Worm (Caenorhabditis elegans): ENCODE data around the gene Y22D7AR.7.

The Y22D7AR.7 gene

DNA sequence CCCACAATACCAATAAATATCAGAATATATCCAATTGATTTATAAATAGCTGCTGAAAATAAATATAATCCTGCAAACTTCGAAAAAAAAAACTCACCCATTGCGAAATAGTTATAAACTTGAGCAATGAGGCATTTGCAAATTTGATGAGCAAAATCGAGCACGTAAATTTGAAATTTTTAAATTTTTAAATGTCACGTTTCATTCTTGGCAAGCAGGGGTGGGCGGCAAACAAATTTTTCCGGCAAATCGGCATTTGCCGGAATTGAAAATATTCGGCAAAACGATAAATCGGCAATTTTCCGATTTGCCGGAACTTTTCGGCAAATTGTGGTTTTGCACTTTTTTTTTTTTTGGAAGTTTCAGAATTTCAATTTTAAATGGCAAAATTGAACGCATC is 2.0 kb upstream of the Y22D7AR.7 start, which contains the start of gene Y22D7AR.14:
Gene Y22D7AR.14, minus strand, starts transcription at position 101 of the 400 bp plus-strand sequence.
- TF ChIP-seq lin-32 (GFP tag; optimal IDR thresholded peaks at IDR 0.05) (no peak), nhr-12 (tag; optimal IDR thresholded peaks at IDR 0.05) (no peak), tbx-8 (GFP tag; optimal IDR thresholded peaks at IDR 0.05) (no peak), elt-3 (tag; optimal IDR thresholded peaks at IDR 0.05) (no peak), M03D4.4 (tag; optimal IDR thresholded peaks at IDR 0.05) (no peak), unc-39 (tag; optimal IDR thresholded peaks at IDR 0.05) (no peak), sem-2 (GFP tag; optimal IDR thresholded peaks at IDR 0.05) (no peak), unc-62 (GFP tag; optimal IDR thresholded peaks at IDR 0.05) (no peak), nhr-2 (tag; optimal IDR thresholded peaks at IDR 0.05) (no peak), drap-1 (GFP tag; optimal IDR thresholded peaks at IDR 0.05) (no peak), mep-1 (tag; optimal IDR thresholded peaks at IDR 0.05) (no peak), hlh-1 (tag; optimal IDR thresholded peaks at IDR 0.05) (no peak)

DNA sequence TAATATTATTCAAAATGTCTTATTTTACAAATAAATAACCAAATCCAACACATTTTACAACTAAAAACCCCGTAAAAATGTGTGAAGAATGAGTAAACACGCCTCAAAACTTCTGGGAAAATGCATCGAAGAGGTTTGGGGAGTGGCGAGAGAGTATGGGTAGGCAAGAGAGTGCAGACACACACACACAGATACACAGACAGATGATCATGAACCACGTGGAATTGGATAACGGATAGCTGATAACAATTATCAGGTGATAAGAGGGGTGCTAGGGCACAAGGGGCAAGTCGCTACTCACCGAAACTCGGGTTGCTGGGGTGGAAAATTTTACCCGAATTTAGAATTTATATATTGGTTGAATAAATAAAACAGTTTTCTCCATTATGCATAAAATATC is 5.6 kb downstream of the Y22D7AR.7 start:
- TF ChIP-seq elt-3 (tag; optimal IDR thresholded peaks at IDR 0.05) (peak; percentile 86), unc-120 (tag; optimal IDR thresholded peaks at IDR 0.05; ENCODE audit: poor library complexity, severe bottlenecking) (peak; percentile 10), lsy-2 (tag; optimal IDR thresholded peaks at IDR 0.05) (no peak)

- no peak for TF ChIP-seq nhr-76 (tag; optimal IDR thresholded peaks at IDR 0.05)
- peak; percentile 36 for TF ChIP-seq drap-1 (GFP tag; optimal IDR thresholded peaks at IDR 0.05)
- TF ChIP-seq mab-5 (tag; optimal IDR thresholded peaks at IDR 0.05), result peak; percentile 79
- TF ChIP-seq ceh-39 (tag; optimal IDR thresholded peaks at IDR 0.05), result no peak
- no peak for TF ChIP-seq sem-2 (GFP tag; optimal IDR thresholded peaks at IDR 0.05)
- TF ChIP-seq tbx-8 (GFP tag; optimal IDR thresholded peaks at IDR 0.05), result no peak
- peak; percentile 8 for TF ChIP-seq nhr-28 (tag; optimal IDR thresholded peaks at IDR 0.05)
- no peak for TF ChIP-seq lin-32 (GFP tag; optimal IDR thresholded peaks at IDR 0.05)
- TF ChIP-seq blmp-1 (tag; optimal IDR thresholded peaks at IDR 0.05), result no peak
- TF ChIP-seq snpc-4 (tag; optimal IDR thresholded peaks at IDR 0.05), result no peak
- TF ChIP-seq M03D4.4 (tag; optimal IDR thresholded peaks at IDR 0.05), result no peak
- peak; percentile 74 for TF ChIP-seq nhr-237 (tag; optimal IDR thresholded peaks at IDR 0.05)
- no peak for TF ChIP-seq lsy-2 (tag; optimal IDR thresholded peaks at IDR 0.05)
- peak; percentile 90 for TF ChIP-seq elt-3 (tag; optimal IDR thresholded peaks at IDR 0.05)
- TF ChIP-seq cnd-1 (tag; optimal IDR thresholded peaks at IDR 0.05), result peak; percentile 3
- no peak for TF ChIP-seq zip-8 (tag; optimal IDR thresholded peaks at IDR 0.05)
- no peak for TF ChIP-seq sptf-1 (tag; optimal IDR thresholded peaks at IDR 0.05)
- no peak for TF ChIP-seq nhr-2 (tag; optimal IDR thresholded peaks at IDR 0.05)
- no peak for TF ChIP-seq flh-1 (GFP tag; optimal IDR thresholded peaks at IDR 0.05)
- TF ChIP-seq ceh-83 (GFP tag; optimal IDR thresholded peaks at IDR 0.05), result no peak
- TF ChIP-seq pha-4 (tag; optimal IDR thresholded peaks at IDR 0.05), result peak; percentile 13
- peak; percentile 16 for TF ChIP-seq unc-62 (GFP tag; optimal IDR thresholded peaks at IDR 0.05)
- no peak for TF ChIP-seq nhr-12 (tag; optimal IDR thresholded peaks at IDR 0.05)
- no peak for TF ChIP-seq elt-1 (tag; optimal IDR thresholded peaks at IDR 0.05; ENCODE audit: borderline replicate concordance, insufficient read depth)
- TF ChIP-seq unc-120 (tag; optimal IDR thresholded peaks at IDR 0.05; ENCODE audit: poor library complexity, severe bottlenecking), result peak; percentile 18
- no peak for TF ChIP-seq ceh-43 (GFP tag; optimal IDR thresholded peaks at IDR 0.05)
- TF ChIP-seq lin-13 (tag; optimal IDR thresholded peaks at IDR 0.05), result no peak
- peak; percentile 10 for TF ChIP-seq hlh-1 (tag; optimal IDR thresholded peaks at IDR 0.05)
- TF ChIP-seq unc-39 (tag; optimal IDR thresholded peaks at IDR 0.05), result no peak
- TF ChIP-seq mep-1 (tag; optimal IDR thresholded peaks at IDR 0.05), result no peak
- no peak for TF ChIP-seq ces-1 (GFP tag; optimal IDR thresholded peaks at IDR 0.05)
- no peak for TF ChIP-seq ztf-11 (tag; optimal IDR thresholded peaks at IDR 0.05)
Observed at ce11 chrIII:1680996-1681395, 6.9 kb downstream of the Y22D7AR.7 start.

DNA sequence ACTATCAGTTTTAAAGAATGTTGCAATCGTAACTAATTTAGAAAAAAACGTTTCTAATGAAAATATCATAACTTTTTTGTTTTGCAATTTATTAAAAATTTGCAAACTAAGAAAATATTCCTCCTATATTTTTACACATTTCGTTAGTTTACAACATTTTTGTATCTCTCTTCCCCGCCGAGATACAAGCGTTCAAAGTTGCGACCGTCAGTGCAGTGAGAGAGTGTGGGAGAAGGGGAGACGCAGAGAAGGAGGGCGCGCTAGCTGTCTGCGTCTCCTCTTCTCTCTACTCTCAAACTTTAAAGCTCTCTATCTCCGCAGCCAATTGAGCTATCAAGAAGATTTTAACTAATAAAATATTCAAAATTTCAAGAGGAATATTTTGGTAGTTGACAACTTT is 7.5 kb downstream of the Y22D7AR.7 start:
- no peak for TF ChIP-seq ceh-43 (GFP tag; optimal IDR thresholded peaks at IDR 0.05)
- TF ChIP-seq hlh-1 (tag; optimal IDR thresholded peaks at IDR 0.05), result no peak
- TF ChIP-seq elt-1 (tag; optimal IDR thresholded peaks at IDR 0.05; ENCODE audit: borderline replicate concordance, insufficient read depth), result no peak
- no peak for TF ChIP-seq lin-13 (tag; optimal IDR thresholded peaks at IDR 0.05)
- TF ChIP-seq nhr-76 (tag; optimal IDR thresholded peaks at IDR 0.05), result no peak
- no peak for TF ChIP-seq sem-2 (GFP tag; optimal IDR thresholded peaks at IDR 0.05)
- TF ChIP-seq nhr-28 (tag; optimal IDR thresholded peaks at IDR 0.05), result no peak
- TF ChIP-seq flh-1 (GFP tag; optimal IDR thresholded peaks at IDR 0.05), result no peak
- no peak for TF ChIP-seq mab-5 (tag; optimal IDR thresholded peaks at IDR 0.05)
- TF ChIP-seq drap-1 (GFP tag; optimal IDR thresholded peaks at IDR 0.05), result no peak

DNA sequence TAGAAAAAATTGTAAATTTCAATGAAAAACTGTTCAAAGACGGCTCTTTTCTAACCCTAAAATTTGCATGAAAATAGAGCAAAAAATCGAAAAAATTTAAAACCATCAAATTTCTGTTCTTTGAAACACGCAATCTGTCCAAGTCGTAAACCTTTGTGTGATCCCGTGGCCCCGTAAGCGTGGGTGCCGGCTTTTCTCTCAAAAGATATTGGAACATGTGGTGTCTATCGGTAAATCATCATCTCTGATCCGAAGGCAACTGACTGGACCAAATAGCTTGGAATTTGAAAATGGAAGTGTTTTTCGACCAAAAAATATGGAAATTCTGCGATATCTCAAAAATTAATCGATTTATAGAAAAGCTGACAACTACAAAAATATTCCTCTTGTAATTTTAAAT is 9.2 kb downstream of the Y22D7AR.7 start:
- TF ChIP-seq hlh-1 (tag; optimal IDR thresholded peaks at IDR 0.05) (peak; percentile 47), unc-120 (tag; optimal IDR thresholded peaks at IDR 0.05; ENCODE audit: poor library complexity, severe bottlenecking) (peak; percentile 27), elt-3 (tag; optimal IDR thresholded peaks at IDR 0.05) (no peak)

Data from whole organism, mixed stage, embryonic.